Fruit fly (Drosophila melanogaster) whole organism, embryonic: ENCODE measurements around the gene CG15877.

Experiments
- Atf-2 ChIP-seq: fragments of 200-800 bp; sonication (Bioruptor generic); optimal IDR thresholded peaks from 2 replicates; lab custom pipeline; 2016; ENCODE audit warnings: missing biosample characterization, missing genetic modification characterization
- B-H1 ChIP-seq: fragments of 200-800 bp; sonication (Bioruptor generic); IDR thresholded peaks from 3 replicates; pipeline ENCODE4 v1.3.6; 2022; ENCODE audit warnings: missing biosample characterization, missing genetic modification characterization
- CG10209 ChIP-seq: fragments of 200-800 bp; sonication (Bioruptor generic); optimal IDR thresholded peaks from 3 replicates; lab custom pipeline; 2017; ENCODE audit warnings: missing biosample characterization, mild to moderate bottlenecking, missing genetic modification characterization, missing genetic modification reagents
- CG10366 ChIP-seq: fragments of 200-800 bp; sonication (Bioruptor generic); IDR thresholded peaks from 2 replicates; pipeline ENCODE4 v1.3.6; 2022; ENCODE audit warnings: missing biosample characterization, missing genetic modification characterization
- CG10979 ChIP-seq: fragments of 200-800 bp; sonication (Bioruptor generic); optimal IDR thresholded peaks from 2 replicates; lab custom pipeline; 2018; ENCODE audit warnings: missing biosample characterization, mild to moderate bottlenecking, missing genetic modification characterization, moderate library complexity
- CG11093 ChIP-seq: fragments of 200-800 bp; sonication (Bioruptor generic); IDR thresholded peaks from 3 replicates; pipeline ENCODE4 v1.3.6; 2022; ENCODE audit warnings: missing biosample characterization, missing genetic modification characterization
- CG11723 ChIP-seq: fragments of 200-800 bp; sonication (Bioruptor generic); optimal IDR thresholded peaks from 2 replicates; lab custom pipeline; 2017; ENCODE audit warnings: missing biosample characterization, mild to moderate bottlenecking, missing genetic modification characterization
- CG14441 ChIP-seq: fragments of 200-800 bp; sonication (Bioruptor generic); IDR thresholded peaks from 2 replicates; pipeline ENCODE4 v1.3.6; 2022; ENCODE audit warnings: missing biosample characterization, missing genetic modification characterization
- CG15011 ChIP-seq: fragments of 200-800 bp; sonication (Bioruptor generic); optimal IDR thresholded peaks from 3 replicates; lab custom pipeline; 2018; ENCODE audit warnings: missing biosample characterization, mild to moderate bottlenecking, missing genetic modification characterization
- CG15073 ChIP-seq: fragments of 200-800 bp; sonication (Bioruptor generic); optimal IDR thresholded peaks from 2 replicates; lab custom pipeline; 2016; ENCODE audit warnings: missing biosample characterization, missing genetic modification characterization
- CG15696 ChIP-seq: fragments of 200-800 bp; sonication (Bioruptor generic); optimal IDR thresholded peaks from 2 replicates; lab custom pipeline; 2019; ENCODE audit warnings: missing biosample characterization, mild to moderate bottlenecking, missing genetic modification characterization, moderate library complexity
- CG17612 ChIP-seq: fragments of 200-800 bp; sonication (Bioruptor generic); IDR thresholded peaks from 2 replicates; pipeline ENCODE4 v1.3.6; 2022; ENCODE audit warnings: missing biosample characterization, missing genetic modification characterization
- CG30020 ChIP-seq: fragments of 200-800 bp; optimal IDR thresholded peaks from 2 replicates; lab custom pipeline; 2019; ENCODE audit warnings: missing biosample characterization, mild to moderate bottlenecking, missing genetic modification characterization, moderate library complexity
- CG31224 ChIP-seq: fragments of 200-800 bp; sonication (Bioruptor generic); IDR thresholded peaks from 2 replicates; pipeline ENCODE4 v1.3.6; 2022; ENCODE audit warnings: missing biosample characterization, missing genetic modification characterization
- CG34224 ChIP-seq: fragments of 200-800 bp; sonication (Bioruptor generic); IDR thresholded peaks from 3 replicates; pipeline ENCODE4 v1.3.6; 2022; ENCODE audit warnings: missing biosample characterization, missing genetic modification characterization; ENCODE audit not compliant: partially characterized antibody
- CG4282 ChIP-seq: fragments of 200-800 bp; sonication (Bioruptor generic); optimal IDR thresholded peaks from 2 replicates; lab custom pipeline; 2016; ENCODE audit warnings: missing biosample characterization, missing genetic modification characterization
- CG6654 ChIP-seq: fragments of 200-800 bp; sonication (Bioruptor generic); optimal IDR thresholded peaks from 2 replicates; lab custom pipeline; 2017; ENCODE audit warnings: missing biosample characterization, mild to moderate bottlenecking, missing genetic modification characterization
- CG6765 ChIP-seq: fragments of 200-800 bp; sonication (Bioruptor generic); optimal IDR thresholded peaks from 3 replicates; lab custom pipeline; 2017; ENCODE audit warnings: missing biosample characterization, mild to moderate bottlenecking, missing genetic modification characterization
- CG8359 ChIP-seq: fragments of 200-800 bp; sonication (Bioruptor generic); optimal IDR thresholded peaks from 2 replicates; lab custom pipeline; 2017; ENCODE audit warnings: missing biosample characterization, mild to moderate bottlenecking, missing genetic modification characterization, borderline replicate concordance
- CG9797 ChIP-seq: fragments of 200-800 bp; sonication (Bioruptor generic); optimal IDR thresholded peaks from 3 replicates; lab custom pipeline; 2018; ENCODE audit warnings: missing biosample characterization, mild to moderate bottlenecking, missing genetic modification characterization
- Dek ChIP-seq: fragments of 200-800 bp; sonication (Bioruptor generic); optimal IDR thresholded peaks from 3 replicates; lab custom pipeline; 2019; ENCODE audit warnings: missing biosample characterization, mild to moderate bottlenecking, missing genetic modification characterization, moderate library complexity
- Fer1 ChIP-seq: fragments of 200-800 bp; sonication (Bioruptor generic); optimal IDR thresholded peaks from 2 replicates; lab custom pipeline; 2017; ENCODE audit warnings: missing biosample characterization, mild to moderate bottlenecking, missing genetic modification characterization
- Fer3 ChIP-seq: fragments of 200-800 bp; sonication (Bioruptor generic); optimal IDR thresholded peaks from 2 replicates; lab custom pipeline; 2018; ENCODE audit warnings: missing biosample characterization, mild to moderate bottlenecking, missing genetic modification characterization, moderate library complexity
- HHEX ChIP-seq: fragments of 200-800 bp; sonication (Bioruptor generic); optimal IDR thresholded peaks from 3 replicates; lab custom pipeline; 2017; ENCODE audit warnings: missing biosample characterization, mild to moderate bottlenecking, missing genetic modification characterization, missing genetic modification reagents
- HLH3B ChIP-seq: fragments of 200-800 bp; sonication (Bioruptor generic); IDR thresholded peaks from 2 replicates; pipeline ENCODE4 v1.3.6; 2022; ENCODE audit warnings: missing biosample characterization, missing genetic modification characterization
- Hr3 ChIP-seq: fragments of 200-800 bp; sonication (Bioruptor generic); optimal IDR thresholded peaks from 3 replicates; lab custom pipeline; 2016; ENCODE audit warnings: missing biosample characterization, missing genetic modification characterization
- Hr51 ChIP-seq, 2 experiments: fragments of 200-800 bp; sonication (Bioruptor generic); optimal IDR thresholded peaks; 2 replicates in 1 of 2; 3 replicates in 1 of 2; lab custom pipeline; 2016 to 2018; ENCODE audit warnings: missing biosample characterization in 2 of 2, missing genetic modification characterization in 2 of 2, mild to moderate bottlenecking in 1 of 2, moderate library complexity in 1 of 2
- Kr ChIP-seq: fragments of 200-800 bp; sonication (Bioruptor generic); optimal IDR thresholded peaks from 2 replicates; lab custom pipeline; 2017; ENCODE audit warnings: missing biosample characterization, mild to moderate bottlenecking, missing genetic modification characterization
- MBD-R2 ChIP-seq: fragments of 200-800 bp; sonication (Bioruptor generic); IDR thresholded peaks from 2 replicates; pipeline ENCODE4 v1.3.6; 2022; ENCODE audit warnings: missing biosample characterization, missing genetic modification characterization
- Mad ChIP-seq: fragments of 200-800 bp; sonication (Bioruptor generic); optimal IDR thresholded peaks from 2 replicates; lab custom pipeline; 2016; ENCODE audit warnings: missing biosample characterization, missing genetic modification characterization
- Oli ChIP-seq: fragments of 200-800 bp; sonication (Bioruptor generic); optimal IDR thresholded peaks from 2 replicates; lab custom pipeline; 2018; ENCODE audit warnings: missing biosample characterization, mild to moderate bottlenecking, missing genetic modification characterization, moderate library complexity
- Rfx ChIP-seq: fragments of 200-800 bp; sonication (Bioruptor generic); IDR thresholded peaks from 2 replicates; pipeline ENCODE4 v1.3.6; 2022; ENCODE audit warnings: missing biosample characterization, missing genetic modification characterization
- Scr ChIP-seq: fragments of 200-800 bp; sonication (Bioruptor generic); IDR thresholded peaks from 2 replicates; pipeline ENCODE4 v1.3.6; 2022; ENCODE audit warnings: missing biosample characterization, missing genetic modification characterization; ENCODE audit not compliant: partially characterized antibody
- Xbp1 ChIP-seq: fragments of 200-800 bp; sonication (Bioruptor generic); optimal IDR thresholded peaks from 3 replicates; lab custom pipeline; 2016; ENCODE audit warnings: missing biosample characterization, mild to moderate bottlenecking, missing genetic modification characterization
- ase ChIP-seq: fragments of 200-800 bp; sonication (Bioruptor generic); IDR thresholded peaks from 3 replicates; pipeline ENCODE4 v1.3.6; 2022; ENCODE audit warnings: missing biosample characterization, missing genetic modification characterization
- cg ChIP-seq: fragments of 200-800 bp; sonication (Bioruptor generic); optimal IDR thresholded peaks from 3 replicates; lab custom pipeline; 2019; ENCODE audit warnings: missing biosample characterization, mild to moderate bottlenecking, missing genetic modification characterization, moderate library complexity
- dmrt99B ChIP-seq: fragments of 200-800 bp; sonication (Bioruptor generic); optimal IDR thresholded peaks from 2 replicates; lab custom pipeline; 2018; ENCODE audit warnings: missing biosample characterization, mild to moderate bottlenecking, missing genetic modification characterization, moderate library complexity
- dysf ChIP-seq: fragments of 200-800 bp; sonication (Bioruptor generic); IDR thresholded peaks from 3 replicates; pipeline ENCODE4 v1.3.6; 2022; ENCODE audit warnings: missing biosample characterization, missing genetic modification characterization
- gsb ChIP-seq: fragments of 200-800 bp; sonication (Bioruptor generic); IDR thresholded peaks from 2 replicates; pipeline ENCODE4 v1.3.6; 2022; ENCODE audit warnings: missing biosample characterization, missing genetic modification characterization
- mld ChIP-seq: fragments of 200-800 bp; sonication (Bioruptor generic); IDR thresholded peaks from 3 replicates; pipeline ENCODE4 v1.3.6; 2022; ENCODE audit warnings: missing biosample characterization, missing genetic modification characterization; ENCODE audit not compliant: partially characterized antibody
- nau ChIP-seq: fragments of 200-800 bp; sonication (Bioruptor generic); optimal IDR thresholded peaks from 3 replicates; lab custom pipeline; 2017; ENCODE audit warnings: missing biosample characterization, mild to moderate bottlenecking, missing genetic modification characterization, missing genetic modification reagents
- nom ChIP-seq: fragments of 200-800 bp; sonication (Bioruptor generic); optimal IDR thresholded peaks from 2 replicates; lab custom pipeline; 2017; ENCODE audit warnings: missing biosample characterization, missing genetic modification characterization, mild to moderate bottlenecking, moderate library complexity, missing genetic modification reagents
- pfk ChIP-seq: fragments of 200-800 bp; sonication (Bioruptor generic); optimal IDR thresholded peaks from 2 replicates; lab custom pipeline; 2018; ENCODE audit warnings: missing biosample characterization, mild to moderate bottlenecking, missing genetic modification characterization, moderate library complexity
- prd ChIP-seq, 3 experiments: fragments of >200 bp in 2 of 3; fragments of 200-800 bp in 1 of 3; sonication (Bioruptor generic) in 1 of 3; optimal IDR thresholded peaks in 2 of 3; IDR thresholded peaks in 1 of 3; 2 replicates in 2 of 3; 3 replicates in 1 of 3; pipeline versions ENCODE4 v1.3.6 to Lab custom; 2017 to 2022; ENCODE audit warnings: missing biosample characterization in 1 of 3, missing genetic modification characterization in 1 of 3
- pros ChIP-seq: fragments of 200-800 bp; sonication (Bioruptor generic); optimal IDR thresholded peaks from 3 replicates; lab custom pipeline; 2019; ENCODE audit warnings: missing biosample characterization, mild to moderate bottlenecking, missing genetic modification characterization, moderate library complexity
- psq ChIP-seq: fragments of 200-800 bp; sonication (Bioruptor generic); optimal IDR thresholded peaks from 2 replicates; lab custom pipeline; 2017; ENCODE audit warnings: missing biosample characterization, missing genetic modification characterization
- sens-2 ChIP-seq: fragments of 200-800 bp; sonication (Bioruptor generic); IDR thresholded peaks from 2 replicates; pipeline ENCODE4 v1.3.6; 2022; ENCODE audit warnings: missing biosample characterization, missing genetic modification characterization
- sima ChIP-seq: fragments of 200-800 bp; sonication (Bioruptor generic); optimal IDR thresholded peaks from 2 replicates; lab custom pipeline; 2016; ENCODE audit warnings: missing biosample characterization, missing genetic modification characterization
- slbo ChIP-seq: fragments of 200-800 bp; sonication (Bioruptor generic); IDR thresholded peaks from 2 replicates; pipeline ENCODE4 v1.3.6; 2022; ENCODE audit warnings: missing biosample characterization, missing genetic modification characterization
- slou ChIP-seq: fragments of 200-800 bp; sonication (Bioruptor generic); optimal IDR thresholded peaks from 3 replicates; lab custom pipeline; 2016; ENCODE audit warnings: missing biosample characterization, missing genetic modification characterization
- ssp ChIP-seq: fragments of 200-800 bp; sonication (Bioruptor generic); IDR thresholded peaks from 2 replicates; pipeline ENCODE4 v1.3.6; 2022; ENCODE audit warnings: missing biosample characterization, missing genetic modification characterization

Gene CG15877

dm6 chr3L:2387816-2388215 lies 10.5 kb upstream of the CG15877 start (continued):
- TF ChIP-seq CG14441 = no peak
- TF ChIP-seq Kr (GFP tag; lab: Kevin White, UChicago) = no peak
- no peak for TF ChIP-seq CG34224 (GFP tag; lab: Robert Waterston, UW)
- no peak for TF ChIP-seq psq (GFP tag; lab: Kevin White, UChicago)
- TF ChIP-seq Xbp1 (GFP tag; lab: Kevin White, UChicago) = no peak
- TF ChIP-seq CG9797 (GFP tag; lab: Kevin White, UChicago) = no peak
- no peak for TF ChIP-seq gsb
- TF ChIP-seq CG15073 (GFP tag; lab: Kevin White, UChicago) = no peak
- no peak for TF ChIP-seq CG30020 (tag; lab: Kevin White, UChicago)
- TF ChIP-seq Rfx = no peak
- TF ChIP-seq CG11723 (GFP tag; lab: Kevin White, UChicago) = no peak
- TF ChIP-seq cg (GFP tag; lab: Kevin White, UChicago) = no peak
- no peak for TF ChIP-seq nau (GFP tag; lab: Kevin White, UChicago)
- TF ChIP-seq CG17612 (GFP tag; lab: Robert Waterston, UW) = no peak
- no peak for TF ChIP-seq CG31224 (GFP tag; lab: Robert Waterston, UW)
- TF ChIP-seq mld (GFP tag; lab: Robert Waterston, UW) = no peak
- no peak for TF ChIP-seq Oli
- peak; percentile 22 for TF ChIP-seq Fer1
- no peak for TF ChIP-seq MBD-R2 (GFP tag; lab: Robert Waterston, UW)
- no peak for TF ChIP-seq CG6654 (GFP tag; lab: Kevin White, UChicago)
- TF ChIP-seq CG6765 (GFP tag; lab: Kevin White, UChicago) = no peak
- no peak for TF ChIP-seq CG4282
- no peak for TF ChIP-seq ssp
- no peak for TF ChIP-seq Hr51 (GFP tag; optimal IDR thresholded peaks at IDR 0.05; lab: Kevin White, UChicago)
- no peak for TF ChIP-seq CG15696
- no peak for TF ChIP-seq CG10366
- TF ChIP-seq prd (optimal IDR thresholded peaks at IDR 0.05; lab: Kevin White, UChicago) = no peak
- TF ChIP-seq prd (GFP tag; IDR thresholded peaks at IDR 0.05; lab: Robert Waterston, UW) = no peak
- TF ChIP-seq sima (GFP tag; lab: Kevin White, UChicago) = no peak
- TF ChIP-seq nom (GFP tag; lab: Kevin White, UChicago) = peak; percentile 23
- TF ChIP-seq dmrt99B (tag; lab: Kevin White, UChicago) = peak; percentile 20
- TF ChIP-seq B-H1 (GFP tag; lab: Robert Waterston, UW) = no peak
- TF ChIP-seq pros (GFP tag; lab: Kevin White, UChicago) = no peak
- no peak for TF ChIP-seq CG8359
- TF ChIP-seq Mad (GFP tag; lab: Kevin White, UChicago) = no peak
- no peak for TF ChIP-seq Fer3
- no peak for TF ChIP-seq dysf (GFP tag; lab: Robert Waterston, UW)
- no peak for TF ChIP-seq sens-2 (GFP tag; lab: Robert Waterston, UW)
- no peak for TF ChIP-seq Hr3 (GFP tag; lab: Kevin White, UChicago)
- TF ChIP-seq ase = no peak
- TF ChIP-seq CG15011 (GFP tag; lab: Kevin White, UChicago) = no peak
- TF ChIP-seq CG11093 (GFP tag; lab: Robert Waterston, UW) = no peak
- TF ChIP-seq pfk (GFP tag; lab: Kevin White, UChicago) = no peak
- TF ChIP-seq slbo (GFP tag; lab: Robert Waterston, UW) = no peak
- TF ChIP-seq HLH3B (GFP tag; lab: Robert Waterston, UW) = no peak
- TF ChIP-seq Scr = no peak
- TF ChIP-seq CG10209 = no peak
- TF ChIP-seq Dek (tag; lab: Kevin White, UChicago) = no peak
- TF ChIP-seq CG10979 (tag; lab: Kevin White, UChicago) = no peak
- no peak for TF ChIP-seq slou
- TF ChIP-seq Atf-2 (GFP tag; lab: Kevin White, UChicago) = no peak
- TF ChIP-seq HHEX (GFP tag; lab: Kevin White, UChicago) = no peak
